Worm (Caenorhabditis elegans): ENCODE measurements around the gene Y105C5B.25.
"Not testable (repeated sequence)": the region's sequence is repeated elsewhere in the genome, so short reads cannot be mapped to it uniquely, and the experiment has no call there.

The Y105C5B.25 gene

ce11 chrIV:16178433-16178832, 31.5 kb upstream of the Y105C5B.25 start:
- TF ChIP-seq hmg-20 (GFP tag; IDR thresholded peaks at IDR 0.05) (no peak), snpc-1.3 (tag; optimal IDR thresholded peaks at IDR 0.05; ENCODE audit: insufficient read depth) (no peak), hrde-1 (tag; optimal IDR thresholded peaks at IDR 0.05; ENCODE audit: borderline replicate concordance) (no peak), snpc-4 (GFP tag; optimal IDR thresholded peaks at IDR 0.05) (no peak), snpc-4 (tag; optimal IDR thresholded peaks at IDR 0.05) (peak in 1 of 4 experiments; percentile 43), nhr-80 (tag; optimal IDR thresholded peaks at IDR 0.05) (peak; percentile 64)

DNA sequence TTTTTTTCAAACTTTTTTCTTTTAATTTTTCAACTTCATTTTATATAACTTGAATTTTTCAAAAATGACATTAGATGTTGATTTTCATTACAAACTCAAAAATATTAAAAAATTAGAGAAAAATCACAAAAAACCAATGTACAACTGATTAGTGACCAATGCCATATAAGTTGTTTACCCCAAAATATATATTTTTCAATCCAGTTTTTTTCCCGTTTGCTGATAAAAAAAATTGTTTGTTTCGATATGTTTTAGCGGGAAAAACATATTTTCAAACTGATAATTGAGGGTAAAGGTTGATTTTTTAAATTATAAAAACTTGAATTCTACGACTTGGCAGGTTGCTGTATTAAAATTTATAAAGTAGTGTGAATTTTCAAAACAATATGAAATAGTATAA, 29.9 kb upstream of the Y105C5B.25 start:
- no peak for TF ChIP-seq snpc-4 (GFP tag; optimal IDR thresholded peaks at IDR 0.05)
- TF ChIP-seq snpc-4 (tag; optimal IDR thresholded peaks at IDR 0.05): peak in 1 of 4 experiments; percentile 39
- TF ChIP-seq pbrm-1 (GFP tag; IDR thresholded peaks at IDR 0.05): no peak
- 0 out of 2 replicates have a peak, but pooled peaks have one; percentile 7 for TF ChIP-seq attf-6 (GFP tag; IDR thresholded peaks at IDR 0.05)
- TF ChIP-seq nhr-120 (GFP tag; IDR thresholded peaks at IDR 0.05): no peak
- no peak for TF ChIP-seq B0261.1 (tag; optimal IDR thresholded peaks at IDR 0.05)
- TF ChIP-seq let-607 (tag; optimal IDR thresholded peaks at IDR 0.05): no peak

- no peak for TF ChIP-seq ztf-28 (GFP tag; IDR thresholded peaks at IDR 0.05)
- 0 out of 2 replicates have a peak, but pooled peaks have one; percentile 57 for TF ChIP-seq nfya-2 (GFP tag; IDR thresholded peaks at IDR 0.05)
- no peak for TF ChIP-seq lin-54 (GFP tag; optimal IDR thresholded peaks at IDR 0.05)
- no peak for TF ChIP-seq ztf-26 (tag; optimal IDR thresholded peaks at IDR 0.05)
- no peak for TF ChIP-seq lir-1 (GFP tag; conservative IDR thresholded peaks at IDR 0.05)
- TF ChIP-seq F57A8.1 (GFP tag; optimal IDR thresholded peaks at IDR 0.05): no peak
- TF ChIP-seq dox-1 (GFP tag; IDR thresholded peaks at IDR 0.05): no peak
- no peak for TF ChIP-seq hlh-12 (tag; optimal IDR thresholded peaks at IDR 0.05)
- TF ChIP-seq ama-1 (optimal IDR thresholded peaks at IDR 0.05): peak; percentile 75
- no peak for TF ChIP-seq ama-1 (GFP tag; optimal IDR thresholded peaks at IDR 0.05)
- 0 out of 2 replicates have a peak, but pooled peaks have one; percentile 27 for TF ChIP-seq attf-6 (GFP tag; IDR thresholded peaks at IDR 0.05)
- TF ChIP-seq attf-3 (GFP tag; conservative IDR thresholded peaks at IDR 0.05): no peak
- TF ChIP-seq B0261.1 (tag; optimal IDR thresholded peaks at IDR 0.05): no peak
- no peak for TF ChIP-seq ztf-18 (tag; optimal IDR thresholded peaks at IDR 0.05)
- no peak for TF ChIP-seq egl-18 (GFP tag; IDR thresholded peaks at IDR 0.05)
- TF ChIP-seq lin-26 (GFP tag; IDR thresholded peaks at IDR 0.05): peak; percentile 57; the same call in 1 of the 2 replicates
- TF ChIP-seq nhr-27 (tag; optimal IDR thresholded peaks at IDR 0.05): no peak
- TF ChIP-seq cebp-1 (GFP tag; IDR thresholded peaks at IDR 0.05): no peak
- no peak for TF ChIP-seq cebp-1 (tag; optimal IDR thresholded peaks at IDR 0.05)
Observed at ce11 chrIV:16172786-16173371, 25.9 kb upstream of the Y105C5B.25 start.

ce11 chrIV:16172112-16172511, 25.2 kb upstream of the Y105C5B.25 start:
- TF ChIP-seq attf-6 (GFP tag; IDR thresholded peaks at IDR 0.05) (peak; percentile 90), mcd-1 (GFP tag; IDR thresholded peaks at IDR 0.05) (peak; percentile 12; the same call in 1 of the 2 replicates), rpc-1 (tag; optimal IDR thresholded peaks at IDR 0.05) (peak; percentile 17), snpc-4 (tag; optimal IDR thresholded peaks at IDR 0.05) (peak in 1 of 4 experiments; percentile 73)
- TF ChIP-seq rpc-1 (optimal IDR thresholded peaks at IDR 0.05); snpc-4 (GFP tag; optimal IDR thresholded peaks at IDR 0.05): not testable (repeated sequence)

ce11 chrIV:16171326-16171725, 24.4 kb upstream of the Y105C5B.25 start:
- TF ChIP-seq aptf-3 (GFP tag; IDR thresholded peaks at IDR 0.05) (no peak), ama-1 (optimal IDR thresholded peaks at IDR 0.05) (peak; percentile 27), ama-1 (GFP tag; optimal IDR thresholded peaks at IDR 0.05) (no peak), nfyb-1 (GFP tag; IDR thresholded peaks at IDR 0.05) (0 out of 2 replicates have a peak, but pooled peaks have one; percentile 47)
